Worm (Caenorhabditis elegans) whole organism, mixed stage, embryonic: ENCODE data around the gene spp-31.

Experiments used
- M03D4.4 ChIP-seq: sonication (generic microtip); optimal IDR thresholded peaks from 2 replicates; lab custom pipeline; 2017; ENCODE audit warnings: mild to moderate bottlenecking, missing genetic modification characterization, missing compliant biosample characterization
- bed-3 ChIP-seq: fragments of 200-800 bp; sonication (Bioruptor generic); optimal IDR thresholded peaks from 3 replicates; lab custom pipeline; 2018; ENCODE audit warnings: mild to moderate bottlenecking, missing genetic modification characterization, moderate library complexity, missing compliant biosample characterization
- blmp-1 ChIP-seq: fragments of 150-350 bp; optimal IDR thresholded peaks from 2 replicates; lab custom pipeline; 2014; ENCODE audit warnings: missing biosample characterization, missing genetic modification characterization
- ceh-39 ChIP-seq: fragments of 150-350 bp; optimal IDR thresholded peaks from 2 replicates; lab custom pipeline; 2014; ENCODE audit warnings: missing biosample characterization, missing genetic modification characterization
- ceh-43 ChIP-seq: fragments of 200-800 bp; sonication (Bioruptor generic); optimal IDR thresholded peaks from 2 replicates; lab custom pipeline; 2018; ENCODE audit warnings: mild to moderate bottlenecking, missing genetic modification characterization, moderate library complexity, missing compliant biosample characterization
- ceh-83 ChIP-seq: fragments of 200-800 bp; sonication (Bioruptor generic); optimal IDR thresholded peaks from 2 replicates; lab custom pipeline; 2018; ENCODE audit warnings: mild to moderate bottlenecking, missing genetic modification characterization, missing compliant biosample characterization
- ces-1 ChIP-seq: fragments of 150-350 bp; optimal IDR thresholded peaks from 2 replicates; lab custom pipeline; 2014; ENCODE audit warnings: missing biosample characterization, missing genetic modification reagents, missing genetic modification characterization
- cnd-1 ChIP-seq: fragments of 200-800 bp; sonication (Bioruptor generic); optimal IDR thresholded peaks from 2 replicates; lab custom pipeline; 2018; ENCODE audit warnings: mild to moderate bottlenecking, missing genetic modification characterization, missing compliant biosample characterization
- drap-1 ChIP-seq: fragments of 200-800 bp; sonication (Bioruptor generic); optimal IDR thresholded peaks from 3 replicates; lab custom pipeline; 2018; ENCODE audit warnings: mild to moderate bottlenecking, missing genetic modification characterization, missing compliant biosample characterization
- elt-1 ChIP-seq: sonication (generic microtip); optimal IDR thresholded peaks from 2 replicates; lab custom pipeline; 2017; ENCODE audit warnings: missing genetic modification characterization, mild to moderate bottlenecking, missing compliant biosample characterization, antibody characterized with exemption, moderate library complexity, borderline replicate concordance; ENCODE audit not compliant: insufficient read depth
- ham-2 ChIP-seq: fragments of 200-800 bp; sonication (Bioruptor generic); optimal IDR thresholded peaks from 2 replicates; lab custom pipeline; 2018; ENCODE audit warnings: mild to moderate bottlenecking, missing genetic modification characterization, missing compliant biosample characterization
- lin-13 ChIP-seq: fragments of 150-350 bp; optimal IDR thresholded peaks from 2 replicates; lab custom pipeline; 2014; ENCODE audit warnings: missing biosample characterization, missing genetic modification characterization
- lin-32 ChIP-seq: fragments of 200-800 bp; sonication (Bioruptor generic); optimal IDR thresholded peaks from 2 replicates; lab custom pipeline; 2018; ENCODE audit warnings: mild to moderate bottlenecking, missing genetic modification characterization, missing compliant biosample characterization
- lsy-2 ChIP-seq: fragments of 150-350 bp; optimal IDR thresholded peaks from 2 replicates; lab custom pipeline; 2014; ENCODE audit warnings: missing biosample characterization, missing genetic modification characterization
- mab-5 ChIP-seq: fragments of 150-350 bp; optimal IDR thresholded peaks from 2 replicates; lab custom pipeline; 2014; ENCODE audit warnings: missing biosample characterization, missing genetic modification characterization
- mep-1 ChIP-seq: fragments of 150-350 bp; optimal IDR thresholded peaks from 2 replicates; lab custom pipeline; 2017; ENCODE audit warnings: missing biosample characterization, missing genetic modification reagents, missing genetic modification characterization, inconsistent platforms
- mls-2 ChIP-seq: sonication (generic microtip); optimal IDR thresholded peaks from 2 replicates; lab custom pipeline; 2016; ENCODE audit warnings: mild to moderate bottlenecking, missing genetic modification characterization, moderate library complexity, missing compliant biosample characterization
- nhr-2 ChIP-seq: fragments of 150-350 bp; optimal IDR thresholded peaks from 2 replicates; lab custom pipeline; 2014; ENCODE audit warnings: missing biosample characterization, missing genetic modification characterization
- nhr-237 ChIP-seq: fragments of 150-350 bp; optimal IDR thresholded peaks from 2 replicates; lab custom pipeline; 2014; ENCODE audit warnings: missing biosample characterization, missing genetic modification characterization
- nhr-76 ChIP-seq: sonication (generic microtip); optimal IDR thresholded peaks from 2 replicates; lab custom pipeline; 2017; ENCODE audit warnings: missing biosample characterization, missing genetic modification characterization
- pha-4 ChIP-seq: fragments of 150-350 bp; optimal IDR thresholded peaks from 2 replicates; lab custom pipeline; 2018; ENCODE audit warnings: missing biosample characterization, missing genetic modification reagents, missing genetic modification characterization
- sem-2 ChIP-seq: fragments of 200-800 bp; sonication (Bioruptor generic); optimal IDR thresholded peaks from 2 replicates; lab custom pipeline; 2018; ENCODE audit warnings: mild to moderate bottlenecking, missing genetic modification characterization, missing compliant biosample characterization
- snpc-4 ChIP-seq: fragments of 150-350 bp; optimal IDR thresholded peaks from 2 replicates; lab custom pipeline; 2014; ENCODE audit warnings: missing biosample characterization, missing genetic modification characterization
- sptf-1 ChIP-seq: sonication (generic microtip); optimal IDR thresholded peaks from 2 replicates; lab custom pipeline; 2017; ENCODE audit warnings: mild to moderate bottlenecking, missing genetic modification characterization, moderate library complexity, missing compliant biosample characterization
- tbx-8 ChIP-seq: fragments of 200-800 bp; sonication (Bioruptor generic); optimal IDR thresholded peaks from 2 replicates; lab custom pipeline; 2018; ENCODE audit warnings: mild to moderate bottlenecking, missing genetic modification characterization, moderate library complexity, missing compliant biosample characterization
- unc-120 ChIP-seq: sonication (generic microtip); optimal IDR thresholded peaks from 2 replicates; lab custom pipeline; 2017; ENCODE audit warnings: missing genetic modification characterization, missing compliant biosample characterization; ENCODE audit not compliant: poor library complexity, severe bottlenecking
- unc-39 ChIP-seq: fragments of 150-350 bp; optimal IDR thresholded peaks from 2 replicates; lab custom pipeline; 2014; ENCODE audit warnings: missing biosample characterization, missing genetic modification characterization
- zip-8 ChIP-seq: fragments of 150-350 bp; optimal IDR thresholded peaks from 2 replicates; lab custom pipeline; 2014; ENCODE audit warnings: missing biosample characterization, missing genetic modification characterization
- ztf-11 ChIP-seq: fragments of 150-350 bp; optimal IDR thresholded peaks from 2 replicates; lab custom pipeline; 2014; ENCODE audit warnings: missing biosample characterization, missing genetic modification characterization

The spp-31 gene

ce11 chrIV:1420603-1421002 is 14.2 kb downstream of the spp-31 start, which contains the start of gene jtr-1:
jtr-1 (plus strand) TSS chrIV:1420929.
- TF ChIP-seq ham-2 (GFP tag; lab: Kevin White, UChicago) (no peak), lsy-2 (tag; lab: Kevin White, UChicago) (no peak), ceh-43 (GFP tag; lab: Kevin White, UChicago) (no peak), lin-32 (no peak), unc-120 (no peak), cnd-1 (tag; lab: Kevin White, UChicago) (no peak), nhr-2 (tag; lab: Kevin White, UChicago) (no peak)

- no peak for TF ChIP-seq ceh-39
- TF ChIP-seq nhr-76 (tag; lab: Kevin White, UChicago), result no peak
- TF ChIP-seq mls-2 (tag; lab: Kevin White, UChicago), result no peak
- TF ChIP-seq sem-2 (GFP tag; lab: Kevin White, UChicago), result no peak
- TF ChIP-seq zip-8 (tag; lab: Kevin White, UChicago), result no peak
- TF ChIP-seq ces-1 (GFP tag; lab: Kevin White, UChicago), result no peak
- TF ChIP-seq tbx-8, result no peak
- no peak for TF ChIP-seq ceh-83 (GFP tag; lab: Kevin White, UChicago)
- no peak for TF ChIP-seq sptf-1 (tag; lab: Kevin White, UChicago)
- no peak for TF ChIP-seq lin-13 (tag; lab: Kevin White, UChicago)
- TF ChIP-seq nhr-237 (tag; lab: Kevin White, UChicago), result no peak
- no peak for TF ChIP-seq ham-2 (GFP tag; lab: Kevin White, UChicago)
- TF ChIP-seq nhr-2 (tag; lab: Kevin White, UChicago), result no peak
- TF ChIP-seq blmp-1, result no peak
- no peak for TF ChIP-seq elt-1 (tag; lab: Kevin White, UChicago)
- TF ChIP-seq M03D4.4 (tag; lab: Kevin White, UChicago), result no peak
- no peak for TF ChIP-seq cnd-1 (tag; lab: Kevin White, UChicago)
- no peak for TF ChIP-seq lsy-2 (tag; lab: Kevin White, UChicago)
- TF ChIP-seq ztf-11 (tag; lab: Kevin White, UChicago), result no peak
- TF ChIP-seq, all 35 proteins: peak for 0
Observed at ce11 chrIV:1424962-1425361, 18.6 kb downstream of the spp-31 start, which contains the start of gene Y77E11A.8. Y77E11A.8 (minus strand) TSS chrIV:1425062.

- TF ChIP-seq unc-39 (tag; lab: Kevin White, UChicago) (no peak), elt-1 (tag; lab: Kevin White, UChicago) (no peak), drap-1 (GFP tag; lab: Kevin White, UChicago) (no peak), ces-1 (GFP tag; lab: Kevin White, UChicago) (no peak), lin-32 (no peak), ztf-11 (tag; lab: Kevin White, UChicago) (no peak), snpc-4 (no peak), bed-3 (GFP tag; lab: Kevin White, UChicago) (no peak), zip-8 (tag; lab: Kevin White, UChicago) (no peak), tbx-8 (no peak)
Observed at ce11 chrIV:1427283-1427682, 20.9 kb downstream of the spp-31 start, which contains the start of gene clec-171. clec-171 (minus strand) TSS chrIV:1427383.

ce11 chrIV:1430261-1430660 is 23.9 kb downstream of the spp-31 start, which contains the start of gene Y77E11A.23:
Y77E11A.23 (minus strand) TSS chrIV:1430367.
- TF ChIP-seq elt-1 (tag; lab: Kevin White, UChicago), result peak; percentile 93
- TF ChIP-seq lsy-2 (tag; lab: Kevin White, UChicago), result no peak
- TF ChIP-seq nhr-2 (tag; lab: Kevin White, UChicago), result peak; percentile 19
- no peak for TF ChIP-seq mep-1 (tag; lab: Kevin White, UChicago)

ce11 chrIV:1433978-1434377 is 27.6 kb downstream of the spp-31 start:
- TF ChIP-seq ham-2 (GFP tag; lab: Kevin White, UChicago), result no peak
- no peak for TF ChIP-seq mab-5 (tag; lab: Kevin White, UChicago)
- TF ChIP-seq lsy-2 (tag; lab: Kevin White, UChicago), result no peak
- TF ChIP-seq nhr-76 (tag; lab: Kevin White, UChicago), result no peak
- TF ChIP-seq pha-4 (tag; lab: Kevin White, UChicago), result no peak
- TF ChIP-seq sem-2 (GFP tag; lab: Kevin White, UChicago), result no peak
- no peak for TF ChIP-seq ceh-83 (GFP tag; lab: Kevin White, UChicago)
